Worm (Caenorhabditis elegans): ENCODE data around the gene T26H5.10.

Gene T26H5.10

DNA sequence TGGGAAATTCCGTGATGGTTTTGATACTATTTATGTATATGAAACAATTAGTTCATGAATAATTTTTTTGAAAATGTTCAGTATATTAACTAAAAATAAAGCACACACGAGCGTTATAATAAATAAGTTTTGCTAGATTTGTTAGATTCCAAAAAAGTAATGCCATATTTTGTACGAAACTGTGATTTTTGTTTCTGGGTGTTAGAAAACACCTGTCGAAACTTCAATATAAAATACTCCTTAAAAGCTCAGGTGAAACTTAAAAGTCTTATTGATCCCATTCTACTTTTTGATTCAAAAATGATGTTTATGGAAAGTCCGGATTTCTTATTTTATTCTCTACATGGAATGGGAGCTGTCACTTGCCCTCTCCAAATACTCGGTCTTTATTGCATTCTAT, 27.7 kb downstream of the T26H5.10 start, which contains the start of gene srh-265:
srh-265 (plus strand) TSS at position 301 of the 400 bp plus-strand sequence.
- no peak for TF ChIP-seq egrh-3 (GFP tag; IDR thresholded peaks at IDR 0.05)
- no peak for TF ChIP-seq unc-62 (GFP tag; optimal IDR thresholded peaks at IDR 0.05)
- TF ChIP-seq lsl-1 (GFP tag; optimal IDR thresholded peaks at IDR 0.05): no peak
- no peak for TF ChIP-seq ets-4 (GFP tag; optimal IDR thresholded peaks at IDR 0.05)
- no peak for TF ChIP-seq ama-1 (optimal IDR thresholded peaks at IDR 0.05)
- TF ChIP-seq ama-1 (GFP tag; optimal IDR thresholded peaks at IDR 0.05): no peak
- no peak for TF ChIP-seq F57C9.4 (tag; optimal IDR thresholded peaks at IDR 0.05)
- TF ChIP-seq pha-4 (tag; optimal IDR thresholded peaks at IDR 0.05): no peak
- no peak for TF ChIP-seq chd-7 (tag; optimal IDR thresholded peaks at IDR 0.05)
- TF ChIP-seq lin-26 (GFP tag; IDR thresholded peaks at IDR 0.05): no peak
- TF ChIP-seq tlf-1 (GFP tag; optimal IDR thresholded peaks at IDR 0.05): no peak
- TF ChIP-seq nhr-179 (tag; optimal IDR thresholded peaks at IDR 0.05): no peak

DNA sequence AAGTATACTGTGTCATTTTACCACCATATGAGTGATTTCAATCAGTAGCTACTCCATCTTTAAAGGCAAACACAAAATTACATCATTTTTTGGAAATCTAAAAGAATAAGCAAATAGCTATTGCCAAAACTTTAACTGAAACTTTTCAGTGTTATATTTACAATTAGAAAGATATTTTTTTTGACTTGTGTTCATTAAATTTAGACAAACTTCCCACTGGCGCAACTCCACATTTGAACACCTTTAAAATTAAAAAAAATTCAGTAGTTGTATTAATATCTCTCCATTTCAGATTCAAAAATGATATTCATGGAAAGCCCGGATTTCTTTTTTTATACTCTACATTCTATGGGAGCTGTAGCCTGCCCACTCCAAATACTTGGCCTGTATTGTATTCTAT, 29.8 kb downstream of the T26H5.10 start, which contains the start of gene srh-264:
srh-264 (plus strand) TSS at position 301 of the 400 bp plus-strand sequence.
- no peak for TF ChIP-seq ztf-25 (GFP tag; IDR thresholded peaks at IDR 0.05)
- TF ChIP-seq nhr-120 (GFP tag; IDR thresholded peaks at IDR 0.05): no peak
- no peak for TF ChIP-seq sptf-2 (GFP tag; optimal IDR thresholded peaks at IDR 0.05)
- no peak for TF ChIP-seq ccch-3 (GFP tag; optimal IDR thresholded peaks at IDR 0.05)
- TF ChIP-seq Y56A3A.18 (GFP tag; IDR thresholded peaks at IDR 0.05): no peak

DNA sequence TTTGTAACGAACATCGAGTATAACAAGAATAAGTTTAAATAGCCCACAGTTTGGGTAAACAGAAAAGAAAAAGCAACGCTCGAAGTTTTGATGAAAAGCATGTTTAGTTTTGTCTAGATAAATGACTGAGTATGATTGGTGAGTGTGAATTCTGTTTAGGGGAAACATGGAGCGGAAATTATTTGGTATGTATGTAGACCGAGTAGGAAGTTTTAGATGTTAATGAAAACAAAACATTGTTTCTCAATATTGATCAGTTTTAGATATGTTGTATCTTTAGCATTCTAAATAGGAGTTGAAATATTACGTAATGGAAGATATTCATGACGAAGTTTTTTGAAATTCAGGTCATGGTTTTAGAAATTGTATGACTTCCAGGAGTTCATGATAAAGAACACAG, 31.0 kb downstream of the T26H5.10 start, which contains the start of gene srbc-63:
srbc-63 (minus strand) TSS at position 101 of the 400 bp plus-strand sequence.
- no peak for TF ChIP-seq hsf-1 (GFP tag; IDR thresholded peaks at IDR 0.05)
- TF ChIP-seq nhr-179 (tag; optimal IDR thresholded peaks at IDR 0.05): no peak
- TF ChIP-seq somi-1 (GFP tag; optimal IDR thresholded peaks at IDR 0.05): no peak
- TF ChIP-seq F39B2.1 (GFP tag; IDR thresholded peaks at IDR 0.05): no peak
- no peak for TF ChIP-seq Y67H2A.10 (GFP tag; conservative IDR thresholded peaks at IDR 0.05)

DNA sequence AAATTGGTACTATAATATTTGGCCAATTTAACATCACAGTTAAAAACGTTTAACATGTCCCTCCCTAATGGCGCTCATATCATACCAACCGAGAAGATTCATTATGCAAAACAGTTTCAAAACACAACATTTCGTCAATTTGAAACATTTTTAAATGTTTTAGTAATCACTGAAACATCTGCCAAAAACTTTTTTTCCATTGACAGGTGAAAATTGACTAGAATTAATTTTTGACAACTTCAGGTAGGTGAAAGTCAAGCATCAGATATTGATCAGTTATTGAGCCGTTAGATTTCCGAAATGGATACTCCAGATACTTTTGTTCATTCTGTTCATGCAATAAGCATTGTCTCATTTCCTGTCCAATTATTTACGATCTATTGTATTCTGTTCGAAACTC, 36.7 kb downstream of the T26H5.10 start, which contains the start of gene srh-257:
srh-257 (plus strand) TSS at position 301 of the 400 bp plus-strand sequence.
- TF ChIP-seq lir-1 (GFP tag; conservative IDR thresholded peaks at IDR 0.05) (no peak), attf-6 (GFP tag; IDR thresholded peaks at IDR 0.05) (no peak), F23B12.7 (tag; optimal IDR thresholded peaks at IDR 0.05; ENCODE audit: insufficient read depth) (no peak), Y53F4B.3 (GFP tag; IDR thresholded peaks at IDR 0.05) (no peak), B0019.2 (GFP tag; conservative IDR thresholded peaks at IDR 0.05) (no peak), hmg-20 (GFP tag; IDR thresholded peaks at IDR 0.05) (no peak)

DNA sequence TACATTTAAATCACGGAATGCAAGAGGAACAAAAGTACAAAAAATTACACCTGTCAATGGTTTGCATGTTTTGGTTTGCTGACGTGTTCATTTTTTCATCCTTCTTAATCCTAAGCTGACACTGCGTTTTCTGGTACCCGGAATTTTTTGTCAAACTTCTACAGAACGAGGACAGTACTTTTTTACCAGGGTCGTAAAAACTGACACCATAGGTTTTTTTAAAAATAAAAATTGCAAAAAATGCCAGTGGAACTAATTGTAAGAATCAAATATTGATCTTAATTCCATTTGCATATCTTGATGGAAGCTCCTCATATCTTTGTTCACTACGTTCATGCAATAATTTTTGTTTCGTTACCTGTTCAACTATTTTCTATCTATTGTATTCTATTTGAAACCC, 38.7 kb downstream of the T26H5.10 start, which contains the start of gene srh-258:
srh-258 (plus strand) TSS at position 301 of the 400 bp plus-strand sequence.
- no peak for TF ChIP-seq lsy-27 (tag; optimal IDR thresholded peaks at IDR 0.05; ENCODE audit: borderline replicate concordance, insufficient read depth)
- no peak for TF ChIP-seq C06A6.2 (GFP tag; conservative IDR thresholded peaks at IDR 0.05)
- TF ChIP-seq B0336.3 (GFP tag; IDR thresholded peaks at IDR 0.05): no peak
- TF ChIP-seq T07F8.4 (tag; optimal IDR thresholded peaks at IDR 0.05): no peak
- TF ChIP-seq rpc-1 (optimal IDR thresholded peaks at IDR 0.05): no peak
- TF ChIP-seq rpc-1 (tag; optimal IDR thresholded peaks at IDR 0.05): no peak
- no peak for TF ChIP-seq attf-5 (GFP tag; optimal IDR thresholded peaks at IDR 0.05)
- no peak for TF ChIP-seq madf-8 (GFP tag; conservative IDR thresholded peaks at IDR 0.05)
- TF ChIP-seq lin-26 (GFP tag; IDR thresholded peaks at IDR 0.05): no peak
- no peak for TF ChIP-seq tbp1 (GFP tag; optimal IDR thresholded peaks at IDR 0.05)

Measured in whole organism, young adult.